Fruit fly (Drosophila melanogaster) whole organism, embryonic: Measurements from ENCODE around the gene CG32320.
A peak's percentile ranks its signal among the peaks of the same experiment; 100 is the strongest.

ENCODE experiments used
- Blimp-1 ChIP-seq: fragments of 200-800 bp; sonication (Bioruptor generic); optimal IDR thresholded peaks from 3 replicates; lab custom pipeline; 2018; ENCODE audit warnings: missing biosample characterization, missing genetic modification characterization, mild to moderate bottlenecking, moderate library complexity, missing genetic modification reagents
- CG11696 ChIP-seq: fragments of 200-800 bp; sonication (Bioruptor generic); IDR thresholded peaks from 2 replicates; pipeline ENCODE4 v1.3.6; 2022; ENCODE audit warnings: missing biosample characterization, missing genetic modification characterization
- CG1233 ChIP-seq: fragments of 200-800 bp; sonication (Bioruptor generic); optimal IDR thresholded peaks from 4 replicates; lab custom pipeline; 2018; ENCODE audit warnings: missing biosample characterization, mild to moderate bottlenecking, missing genetic modification characterization
- CG12391 ChIP-seq: fragments of 200-800 bp; sonication (Bioruptor generic); optimal IDR thresholded peaks from 3 replicates; lab custom pipeline; 2018; ENCODE audit warnings: missing biosample characterization, mild to moderate bottlenecking, missing genetic modification characterization, moderate library complexity
- CG12659 ChIP-seq: fragments of 200-800 bp; sonication (Bioruptor generic); optimal IDR thresholded peaks from 3 replicates; lab custom pipeline; 2017; ENCODE audit warnings: mild to moderate bottlenecking, missing biosample characterization, missing genetic modification reagents, missing genetic modification characterization
- CG12942 ChIP-seq: fragments of 200-800 bp; sonication (Bioruptor generic); optimal IDR thresholded peaks from 3 replicates; lab custom pipeline; 2016; ENCODE audit warnings: missing biosample characterization, missing genetic modification characterization
- CG13624 ChIP-seq: fragments of 200-800 bp; sonication (Bioruptor generic); optimal IDR thresholded peaks from 2 replicates; lab custom pipeline; 2016; ENCODE audit warnings: missing biosample characterization, missing genetic modification characterization
- CG14014 ChIP-seq: fragments of 200-800 bp; sonication (Bioruptor generic); IDR thresholded peaks from 2 replicates; pipeline ENCODE4 v1.3.6; 2022; ENCODE audit warnings: missing biosample characterization, missing genetic modification characterization
- CG18011 ChIP-seq: fragments of 200-800 bp; sonication (Bioruptor generic); optimal IDR thresholded peaks from 2 replicates; lab custom pipeline; 2017; ENCODE audit warnings: missing biosample characterization, missing genetic modification characterization, mild to moderate bottlenecking, moderate library complexity, missing genotype
- CG18262 ChIP-seq: fragments of 200-800 bp; optimal IDR thresholded peaks from 3 replicates; lab custom pipeline; 2019; ENCODE audit warnings: missing biosample characterization, mild to moderate bottlenecking, missing genetic modification characterization, moderate library complexity
- CG30431 ChIP-seq: fragments of 200-800 bp; sonication (Bioruptor generic); optimal IDR thresholded peaks from 2 replicates; lab custom pipeline; 2017; ENCODE audit warnings: missing biosample characterization, missing genetic modification characterization
- CG3281 ChIP-seq: fragments of 200-800 bp; sonication (Bioruptor generic); optimal IDR thresholded peaks from 3 replicates; lab custom pipeline; 2017; ENCODE audit warnings: missing biosample characterization, mild to moderate bottlenecking, missing genetic modification characterization
- CG3847 ChIP-seq: fragments of 200-800 bp; sonication (Bioruptor generic); IDR thresholded peaks from 2 replicates; pipeline ENCODE4 v1.3.6; 2022; ENCODE audit warnings: missing biosample characterization, missing genetic modification characterization
- CG6791 ChIP-seq: fragments of 200-800 bp; sonication (Bioruptor generic); IDR thresholded peaks from 3 replicates; pipeline ENCODE4 v1.3.6; 2022; ENCODE audit warnings: missing biosample characterization, missing genetic modification characterization; ENCODE audit not compliant: partially characterized antibody
- CG7745 ChIP-seq: fragments of 200-800 bp; sonication (Bioruptor generic); optimal IDR thresholded peaks from 2 replicates; lab custom pipeline; 2018; ENCODE audit warnings: missing biosample characterization, mild to moderate bottlenecking, missing genetic modification characterization, moderate library complexity
- CG8924 ChIP-seq: fragments of 200-800 bp; optimal IDR thresholded peaks from 3 replicates; lab custom pipeline; 2019; ENCODE audit warnings: missing biosample characterization, mild to moderate bottlenecking, missing genetic modification characterization, moderate library complexity
- CG9797 ChIP-seq: fragments of 200-800 bp; sonication (Bioruptor generic); optimal IDR thresholded peaks from 3 replicates; lab custom pipeline; 2018; ENCODE audit warnings: missing biosample characterization, mild to moderate bottlenecking, missing genetic modification characterization
- CoRest ChIP-seq: fragments of 200-800 bp; sonication (Bioruptor generic); optimal IDR thresholded peaks from 3 replicates; lab custom pipeline; 2018; ENCODE audit warnings: missing biosample characterization, mild to moderate bottlenecking, missing genetic modification characterization, moderate library complexity
- Doc2 ChIP-seq: fragments of 200-800 bp; sonication (Bioruptor generic); IDR thresholded peaks from 2 replicates; pipeline ENCODE4 v1.3.6; 2022; ENCODE audit warnings: missing biosample characterization, missing genetic modification characterization
- ERR ChIP-seq: fragments of 200-800 bp; sonication (Bioruptor generic); optimal IDR thresholded peaks from 2 replicates; lab custom pipeline; 2016; ENCODE audit warnings: missing biosample characterization, missing genetic modification characterization
- Fer1 ChIP-seq: fragments of 200-800 bp; sonication (Bioruptor generic); optimal IDR thresholded peaks from 2 replicates; lab custom pipeline; 2017; ENCODE audit warnings: missing biosample characterization, mild to moderate bottlenecking, missing genetic modification characterization
- Gsc ChIP-seq: fragments of 200-800 bp; sonication (Bioruptor generic); IDR thresholded peaks from 2 replicates; pipeline ENCODE4 v1.3.6; 2022; ENCODE audit warnings: missing biosample characterization, missing genetic modification characterization
- Lpt ChIP-seq: fragments of >200 bp; optimal IDR thresholded peaks from 2 replicates; lab custom pipeline; 2018; ENCODE audit warnings: missing biosample characterization, missing genetic modification characterization
- Mad ChIP-seq: fragments of 200-800 bp; sonication (Bioruptor generic); optimal IDR thresholded peaks from 2 replicates; lab custom pipeline; 2016; ENCODE audit warnings: missing biosample characterization, missing genetic modification characterization
- NFAT ChIP-seq: fragments of 200-800 bp; sonication (Bioruptor generic); IDR thresholded peaks from 2 replicates; pipeline ENCODE4 v1.3.6; 2022; ENCODE audit warnings: missing biosample characterization, missing genetic modification characterization
- Sry-β ChIP-seq: fragments of 200-800 bp; sonication (Bioruptor generic); optimal IDR thresholded peaks from 2 replicates; lab custom pipeline; 2018; ENCODE audit warnings: missing biosample characterization, mild to moderate bottlenecking, missing genetic modification characterization, moderate library complexity
- ab ChIP-seq: fragments of 200-800 bp; sonication (Bioruptor generic); optimal IDR thresholded peaks from 2 replicates; lab custom pipeline; 2016; ENCODE audit warnings: missing biosample characterization, missing genetic modification characterization
- abd-A ChIP-seq: fragments of 200-800 bp; sonication (Bioruptor generic); optimal IDR thresholded peaks from 3 replicates; lab custom pipeline; 2019; ENCODE audit warnings: missing biosample characterization, mild to moderate bottlenecking, missing genetic modification characterization, moderate library complexity
- bab2 ChIP-seq: fragments of 200-800 bp; sonication (Bioruptor generic); optimal IDR thresholded peaks from 2 replicates; lab custom pipeline; 2016; ENCODE audit warnings: missing biosample characterization, missing genetic modification characterization
- caup ChIP-seq: fragments of 200-800 bp; sonication (Bioruptor generic); optimal IDR thresholded peaks from 3 replicates; lab custom pipeline; 2017; ENCODE audit warnings: missing biosample characterization, mild to moderate bottlenecking, missing genetic modification characterization, moderate library complexity; ENCODE audit not compliant: severe bottlenecking
- chn ChIP-seq: fragments of 200-800 bp; sonication (Bioruptor generic); optimal IDR thresholded peaks from 2 replicates; lab custom pipeline; 2016; ENCODE audit warnings: missing biosample characterization, missing genetic modification characterization
- crp ChIP-seq, 2 experiments: fragments of 200-800 bp; sonication (Bioruptor generic); optimal IDR thresholded peaks; 2 replicates in 1 of 2; 3 replicates in 1 of 2; lab custom pipeline; 2017; ENCODE audit warnings: missing biosample characterization in 2 of 2, missing genetic modification characterization in 2 of 2, mild to moderate bottlenecking in 1 of 2, moderate library complexity in 1 of 2
- en ChIP-seq: fragments of 200-800 bp; sonication (Bioruptor generic); optimal IDR thresholded peaks from 2 replicates; lab custom pipeline; 2016; ENCODE audit warnings: missing biosample characterization, missing genetic modification characterization
- eyg ChIP-seq: fragments of 200-800 bp; sonication (Bioruptor generic); optimal IDR thresholded peaks from 3 replicates; lab custom pipeline; 2016; ENCODE audit warnings: missing biosample characterization, missing genetic modification characterization
- gsb ChIP-seq: fragments of 200-800 bp; sonication (Bioruptor generic); IDR thresholded peaks from 2 replicates; pipeline ENCODE4 v1.3.6; 2022; ENCODE audit warnings: missing biosample characterization, missing genetic modification characterization
- gsb-n ChIP-seq: fragments of 200-800 bp; sonication (Bioruptor generic); optimal IDR thresholded peaks from 3 replicates; lab custom pipeline; 2018; ENCODE audit warnings: missing biosample characterization, mild to moderate bottlenecking, missing genetic modification characterization
- ken ChIP-seq: fragments of 200-800 bp; sonication (Bioruptor generic); IDR thresholded peaks from 3 replicates; pipeline ENCODE4 v1.3.6; 2022; ENCODE audit warnings: missing biosample characterization, missing genetic modification characterization
- kni ChIP-seq: fragments of 200-800 bp; sonication (Bioruptor generic); optimal IDR thresholded peaks from 3 replicates; lab custom pipeline; 2017; ENCODE audit warnings: mild to moderate bottlenecking, missing biosample characterization, missing genetic modification reagents, missing genetic modification characterization
- lab ChIP-seq: fragments of 200-800 bp; sonication (Bioruptor generic); optimal IDR thresholded peaks from 3 replicates; lab custom pipeline; 2017; ENCODE audit warnings: missing biosample characterization, missing genetic modification characterization, mild to moderate bottlenecking, moderate library complexity, missing genetic modification reagents
- lmd ChIP-seq: fragments of 200-800 bp; sonication (Bioruptor generic); IDR thresholded peaks from 2 replicates; pipeline ENCODE4 v1.3.6; 2022; ENCODE audit warnings: missing biosample characterization, missing genetic modification characterization
- luna ChIP-seq: fragments of 200-800 bp; sonication (Bioruptor generic); optimal IDR thresholded peaks from 2 replicates; lab custom pipeline; 2016; ENCODE audit warnings: missing biosample characterization, missing genetic modification characterization
- odd ChIP-seq: fragments of 200-800 bp; sonication (Bioruptor generic); optimal IDR thresholded peaks from 2 replicates; lab custom pipeline; 2017; ENCODE audit warnings: missing biosample characterization, mild to moderate bottlenecking, missing genetic modification characterization
- otp ChIP-seq: fragments of 200-800 bp; sonication (Bioruptor generic); IDR thresholded peaks from 3 replicates; pipeline ENCODE4, ENCODE4 v1.3.6; 2022; ENCODE audit warnings: missing biosample characterization, missing genetic modification characterization
- pb ChIP-seq: fragments of 200-800 bp; sonication (Bioruptor generic); optimal IDR thresholded peaks from 3 replicates; lab custom pipeline; 2016; ENCODE audit warnings: missing biosample characterization, missing genetic modification characterization
- pho ChIP-seq: fragments of 200-800 bp; sonication (Bioruptor generic); optimal IDR thresholded peaks from 2 replicates; lab custom pipeline; 2016; ENCODE audit warnings: missing biosample characterization, missing genetic modification characterization
- phol ChIP-seq: fragments of 200-800 bp; sonication (Bioruptor generic); optimal IDR thresholded peaks from 3 replicates; lab custom pipeline; 2018; ENCODE audit warnings: missing biosample characterization, mild to moderate bottlenecking, missing genetic modification characterization, moderate library complexity
- ranshi ChIP-seq: fragments of 200-800 bp; sonication (Bioruptor generic); IDR thresholded peaks from 2 replicates; pipeline ENCODE4 v1.3.6; 2022; ENCODE audit warnings: missing biosample characterization, missing genetic modification characterization
- rib ChIP-seq: fragments of 200-800 bp; sonication (Bioruptor generic); IDR thresholded peaks from 2 replicates; pipeline ENCODE4 v1.3.6; 2022; ENCODE audit warnings: missing biosample characterization, missing genetic modification characterization
- sens ChIP-seq: fragments of 200-800 bp; sonication (Bioruptor generic); peaks from one replicate; lab custom pipeline; 2016; ENCODE audit warnings: missing biosample characterization, missing genetic modification characterization
- sug ChIP-seq: fragments of 200-800 bp; optimal IDR thresholded peaks from 2 replicates; lab custom pipeline; 2019; ENCODE audit warnings: missing biosample characterization, mild to moderate bottlenecking, missing genetic modification characterization, moderate library complexity
- zf30C ChIP-seq: fragments of 200-800 bp; sonication (Bioruptor generic); optimal IDR thresholded peaks from 3 replicates; lab custom pipeline; 2018; ENCODE audit warnings: missing biosample characterization, mild to moderate bottlenecking, missing genetic modification characterization
- zfh1 ChIP-seq: fragments of 200-800 bp; sonication (Bioruptor generic); IDR thresholded peaks from 3 replicates; pipeline ENCODE4 v1.3.6; 2022; ENCODE audit warnings: missing biosample characterization, missing genetic modification characterization

CG32320 gene

DNA sequence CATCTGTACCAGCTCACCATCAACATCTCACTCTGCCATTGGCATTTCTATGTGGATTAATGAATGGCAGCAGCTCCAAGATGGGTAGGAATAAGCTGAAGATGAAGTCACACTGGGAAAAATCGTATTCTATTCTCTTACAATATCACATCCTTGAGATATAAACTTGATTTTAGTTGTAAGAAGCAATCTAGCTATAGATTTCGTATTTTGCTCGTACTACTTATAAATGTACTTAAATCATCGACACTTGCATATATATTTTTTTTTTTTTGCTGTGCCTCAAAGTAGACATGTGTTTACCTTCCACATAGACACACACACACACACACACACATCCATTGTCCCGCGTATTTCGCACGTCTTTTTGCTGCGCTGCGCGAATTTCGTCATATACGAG, 26.1 kb downstream of the CG32320 start (continued):
- TF ChIP-seq phol (tag; lab: Kevin White, UChicago) (no peak), crp (GFP tag; optimal IDR thresholded peaks at IDR 0.05; lab: Kevin White, UChicago) (no peak), CG9797 (no peak), ab (GFP tag; lab: Kevin White, UChicago) (no peak), ken (no peak), eyg (no peak), ERR (GFP tag; lab: Kevin White, UChicago) (no peak), CG13624 (GFP tag; lab: Kevin White, UChicago) (no peak), CG18011 (GFP tag; lab: Kevin White, UChicago) (no peak), CG3847 (GFP tag; lab: Robert Waterston, UW) (no peak), CG12659 (GFP tag; lab: Kevin White, UChicago) (no peak), rib (GFP tag; lab: Robert Waterston, UW) (no peak), CG12942 (GFP tag; lab: Kevin White, UChicago) (no peak), CoRest (tag; lab: Kevin White, UChicago) (no peak), caup (no peak), pho (GFP tag; lab: Kevin White, UChicago) (no peak), lmd (GFP tag; lab: Robert Waterston, UW) (peak; percentile 22; the same call in 1 of the 2 replicates), CG6791 (GFP tag; lab: Robert Waterston, UW) (no peak), zfh1 (GFP tag; lab: Robert Waterston, UW) (peak; percentile 64; the same call in 2 of the 3 replicates), Mad (no peak), kni (no peak), CG8924 (tag; lab: Kevin White, UChicago) (no peak), abd-A (tag; lab: Kevin White, UChicago) (no peak), otp (peak; percentile 14; the same call in 1 of the 3 replicates), ranshi (GFP tag; lab: Robert Waterston, UW) (no peak), CG30431 (no peak), CG7745 (tag; lab: Kevin White, UChicago) (no peak), Blimp-1 (GFP tag; lab: Kevin White, UChicago) (peak; percentile 10), NFAT (GFP tag; lab: Robert Waterston, UW) (no peak), CG11696 (GFP tag; lab: Robert Waterston, UW) (0 out of 2 replicates have a peak, but pooled peaks have one; percentile 13), Sry-β (no peak), CG1233 (GFP tag; lab: Kevin White, UChicago) (no peak), CG3281 (GFP tag; lab: Kevin White, UChicago) (no peak), CG14014 (no peak), zf30C (GFP tag; lab: Kevin White, UChicago) (no peak), pb (GFP tag; lab: Kevin White, UChicago) (no peak), CG18262 (peak; percentile 62), chn (no peak), odd (GFP tag; lab: Kevin White, UChicago) (no peak), Doc2 (GFP tag; lab: Robert Waterston, UW) (no peak), lab (GFP tag; lab: Kevin White, UChicago) (no peak), sens (GFP tag; lab: Kevin White, UChicago) (peak; percentile 94), Lpt (no peak), luna (GFP tag; lab: Kevin White, UChicago) (no peak), Gsc (GFP tag; lab: Robert Waterston, UW) (no peak), gsb-n (tag; lab: Kevin White, UChicago) (no peak), sug (tag; lab: Kevin White, UChicago) (no peak), gsb (GFP tag; lab: Robert Waterston, UW) (no peak), bab2 (no peak), en (no peak), CG12391 (tag; lab: Kevin White, UChicago) (no peak), Fer1 (no peak)
